Fruit fly (Drosophila melanogaster): ENCODE data around the gene CG10165.

dm6 chr2L:19479249-19479984 is 50.7 kb downstream of the CG10165 start:
- TF ChIP-seq Sox102F (GFP tag; optimal IDR thresholded peaks at IDR 0.05) (no peak), CG8632 (GFP tag; optimal IDR thresholded peaks at IDR 0.05) (no peak), cyc (GFP tag; optimal IDR thresholded peaks at IDR 0.05) (no peak), Blimp-1 (GFP tag; optimal IDR thresholded peaks at IDR 0.05) (no peak)

Data from whole organism, prepupa.